Worm (Caenorhabditis elegans): ENCODE data around the gene C14A6.3.

DNA sequence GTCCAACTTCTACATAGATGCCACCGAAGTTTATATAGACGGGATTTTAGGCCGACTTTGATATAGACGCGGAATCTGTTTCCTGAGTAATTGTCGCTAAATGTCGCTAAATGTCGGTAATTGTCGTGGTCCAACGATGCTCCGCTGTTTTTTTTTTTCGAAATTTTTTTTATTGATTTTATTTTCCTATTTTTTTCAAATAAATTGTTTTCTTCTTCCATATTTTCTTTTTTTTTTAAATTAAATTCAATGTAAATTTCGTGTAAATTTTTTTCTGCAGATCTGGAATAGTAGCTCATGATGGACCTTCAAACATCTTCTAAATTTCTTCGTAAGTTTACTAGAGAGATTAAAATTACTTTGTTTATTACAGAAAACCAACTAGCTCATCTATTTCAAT lies 38.7 kb downstream of the C14A6.3 start, which contains the start of gene C31G12.3:
- TF ChIP-seq lsy-2 (tag; optimal IDR thresholded peaks at IDR 0.05) (no peak), lin-32 (GFP tag; optimal IDR thresholded peaks at IDR 0.05) (no peak), nhr-237 (tag; optimal IDR thresholded peaks at IDR 0.05) (no peak), pha-4 (tag; optimal IDR thresholded peaks at IDR 0.05) (no peak), nhr-28 (tag; optimal IDR thresholded peaks at IDR 0.05) (no peak), elt-3 (tag; optimal IDR thresholded peaks at IDR 0.05) (no peak), blmp-1 (tag; optimal IDR thresholded peaks at IDR 0.05) (no peak), ham-2 (GFP tag; optimal IDR thresholded peaks at IDR 0.05) (no peak), unc-39 (tag; optimal IDR thresholded peaks at IDR 0.05) (no peak), nhr-76 (tag; optimal IDR thresholded peaks at IDR 0.05) (no peak)

Data from whole organism, mixed stage, embryonic.